Fruit fly (Drosophila melanogaster) whole organism, pupa: ENCODE results near the gene PsGEF.
A peak's percentile ranks its signal among the peaks of the same experiment; 100 is the strongest.

ENCODE experiments used
- CG10348 ChIP-seq: fragments of 200-800 bp; sonication (Bioruptor generic); IDR thresholded peaks from 2 replicates; pipeline ENCODE4 v1.3.6; 2022; ENCODE audit warnings: missing biosample characterization, missing genetic modification characterization
- CG12605 ChIP-seq: fragments of 200-800 bp; sonication (Bioruptor generic); IDR thresholded peaks from 2 replicates; pipeline ENCODE4 v1.3.6; 2022; ENCODE audit warnings: missing biosample characterization, missing genetic modification characterization
- CG13204 ChIP-seq: fragments of 200-800 bp; sonication (Bioruptor generic); optimal IDR thresholded peaks from 2 replicates; lab custom pipeline; 2018; ENCODE audit warnings: missing biosample characterization, mild to moderate bottlenecking, missing genetic modification characterization, moderate library complexity
- CG14655 ChIP-seq: fragments of 200-800 bp; sonication (Bioruptor generic); optimal IDR thresholded peaks from 3 replicates; lab custom pipeline; 2017; ENCODE audit warnings: mild to moderate bottlenecking, missing biosample characterization, missing genetic modification reagents, missing genetic modification characterization
- CG15710 ChIP-seq: fragments of 200-800 bp; sonication (Bioruptor generic); optimal IDR thresholded peaks from 2 replicates; lab custom pipeline; 2018; ENCODE audit warnings: missing biosample characterization, mild to moderate bottlenecking, missing genetic modification characterization, moderate library complexity
- CG17806 ChIP-seq: fragments of 200-800 bp; sonication (Bioruptor generic); optimal IDR thresholded peaks from 2 replicates; lab custom pipeline; 2018; ENCODE audit warnings: missing biosample characterization, mild to moderate bottlenecking, missing genetic modification characterization, moderate library complexity
- CG32121 ChIP-seq: fragments of 200-800 bp; sonication (Bioruptor generic); IDR thresholded peaks from 2 replicates; pipeline ENCODE4 v1.3.6; 2022; ENCODE audit warnings: missing biosample characterization, missing genetic modification characterization
- CG34367 ChIP-seq: fragments of 200-800 bp; sonication (Bioruptor generic); optimal IDR thresholded peaks from 2 replicates; lab custom pipeline; 2018; ENCODE audit warnings: missing biosample characterization, mild to moderate bottlenecking, missing genetic modification characterization
- CG4496 ChIP-seq: fragments of 200-800 bp; sonication (Bioruptor generic); IDR thresholded peaks from 3 replicates; pipeline ENCODE4 v1.3.6; 2022; ENCODE audit warnings: missing biosample characterization, missing genetic modification characterization
- CG8159 ChIP-seq: fragments of 200-800 bp; sonication (Bioruptor generic); optimal IDR thresholded peaks from 3 replicates; lab custom pipeline; 2018; ENCODE audit warnings: missing biosample characterization, mild to moderate bottlenecking, missing genetic modification characterization, moderate library complexity
- CG8301 ChIP-seq: fragments of 200-800 bp; sonication (Bioruptor generic); optimal IDR thresholded peaks from 2 replicates; lab custom pipeline; 2018; ENCODE audit warnings: missing biosample characterization, mild to moderate bottlenecking, missing genetic modification characterization
- CG9948 ChIP-seq: fragments of 200-800 bp; sonication (Bioruptor generic); optimal IDR thresholded peaks from 2 replicates; lab custom pipeline; 2018; ENCODE audit warnings: missing biosample characterization, mild to moderate bottlenecking, missing genetic modification characterization, moderate library complexity
- D1 ChIP-seq: fragments of 200-800 bp; sonication (Bioruptor generic); optimal IDR thresholded peaks from 2 replicates; lab custom pipeline; 2018; ENCODE audit warnings: missing biosample characterization, mild to moderate bottlenecking, missing genetic modification characterization, moderate library complexity
- EcR ChIP-seq: fragments of 200-800 bp; sonication (Bioruptor generic); optimal IDR thresholded peaks from 3 replicates; lab custom pipeline; 2019; ENCODE audit warnings: missing biosample characterization, missing genetic modification characterization, mild to moderate bottlenecking, moderate library complexity, missing genetic modification reagents
- Ets98B ChIP-seq: fragments of 200-800 bp; sonication (Bioruptor generic); IDR thresholded peaks from 2 replicates; pipeline ENCODE4 v1.3.6; 2022; ENCODE audit warnings: missing biosample characterization, missing genetic modification characterization
- Pif1A ChIP-seq: fragments of 200-800 bp; sonication (Bioruptor generic); optimal IDR thresholded peaks from 3 replicates; lab custom pipeline; 2016; ENCODE audit warnings: missing biosample characterization, missing genetic modification characterization
- Pif1B ChIP-seq: fragments of 200-800 bp; sonication (Bioruptor generic); optimal IDR thresholded peaks from 3 replicates; lab custom pipeline; 2016; ENCODE audit warnings: missing biosample characterization, missing genetic modification characterization
- Snoo ChIP-seq: fragments of 200-800 bp; sonication (Bioruptor generic); optimal IDR thresholded peaks from 3 replicates; lab custom pipeline; 2017; ENCODE audit warnings: missing biosample characterization, mild to moderate bottlenecking, missing genetic modification characterization, inconsistent platforms
- fd96Ca ChIP-seq: fragments of 200-800 bp; sonication (Bioruptor generic); IDR thresholded peaks from 3 replicates; pipeline ENCODE4 v1.3.6; 2022; ENCODE audit warnings: missing biosample characterization, missing genetic modification characterization
- gl ChIP-seq: fragments of 200-800 bp; sonication (Bioruptor generic); optimal IDR thresholded peaks from 2 replicates; lab custom pipeline; 2018; ENCODE audit warnings: missing biosample characterization, mild to moderate bottlenecking, missing genetic modification characterization
- rn ChIP-seq: fragments of 200-800 bp; sonication (Bioruptor generic); IDR thresholded peaks from 2 replicates; pipeline ENCODE4 v1.3.6; 2022; ENCODE audit warnings: missing biosample characterization, missing genetic modification characterization

Gene PsGEF

DNA sequence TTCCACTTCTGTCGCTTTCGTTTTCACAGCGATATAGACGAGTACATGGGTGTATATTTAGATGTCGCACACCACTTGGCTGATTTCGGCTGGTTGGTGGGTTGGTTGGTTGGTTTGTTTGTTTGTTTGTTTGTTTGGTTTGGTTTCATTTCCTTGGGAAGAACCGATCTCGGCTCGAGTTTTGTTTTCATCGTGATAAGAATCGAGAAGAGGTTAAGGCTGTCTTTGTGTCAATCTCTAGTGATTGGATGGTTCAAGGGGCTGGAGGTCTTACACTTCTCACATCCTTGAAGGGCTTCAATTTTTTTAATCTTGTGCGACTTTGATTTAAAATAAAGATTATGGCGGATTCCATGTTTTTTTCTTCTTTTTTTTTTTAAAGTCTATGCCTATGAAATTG, 54.7 kb downstream of the PsGEF start:
- TF ChIP-seq CG15710 (tag; lab: Kevin White, UChicago) (no peak), CG34367 (tag; lab: Kevin White, UChicago) (no peak), CG8159 (no peak), CG8301 (tag; lab: Kevin White, UChicago) (no peak), rn (GFP tag; lab: Robert Waterston, UW) (no peak), CG32121 (GFP tag; lab: Robert Waterston, UW) (no peak), D1 (no peak), Snoo (tag; lab: Kevin White, UChicago) (no peak), gl (no peak), fd96Ca (GFP tag; lab: Robert Waterston, UW) (no peak), CG12605 (GFP tag; lab: Robert Waterston, UW) (no peak), CG14655 (GFP tag; lab: Kevin White, UChicago) (no peak), CG9948 (tag; lab: Kevin White, UChicago) (no peak), CG17806 (tag; lab: Kevin White, UChicago) (no peak), CG10348 (GFP tag; lab: Robert Waterston, UW) (no peak), Pif1A (GFP tag; lab: Kevin White, UChicago) (no peak), CG4496 (no peak), Ets98B (GFP tag; lab: Robert Waterston, UW) (no peak), EcR (GFP tag; lab: Kevin White, UChicago) (no peak), CG13204 (GFP tag; lab: Kevin White, UChicago) (no peak)

DNA sequence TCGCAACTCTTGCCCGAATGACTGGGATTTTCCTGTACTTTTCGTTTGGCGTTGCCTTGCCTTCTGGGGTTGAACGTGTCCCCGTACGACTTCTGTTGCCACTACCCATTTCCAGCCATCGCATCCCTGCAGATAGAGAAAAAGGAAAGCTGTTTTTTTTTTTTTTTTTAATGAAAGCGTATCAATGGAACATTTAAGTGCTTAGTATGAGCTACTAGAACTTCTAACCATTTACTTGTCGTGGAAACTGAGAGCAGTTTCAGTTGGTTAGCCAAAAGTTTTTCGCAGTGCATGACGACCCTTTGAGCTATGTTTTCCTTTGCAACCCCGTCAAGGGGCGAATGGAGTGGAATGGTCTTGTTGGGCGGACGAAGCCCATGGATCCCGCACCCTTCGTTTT, 58.2 kb downstream of the PsGEF start:
- TF ChIP-seq CG32121 (GFP tag; lab: Robert Waterston, UW) (no peak), Snoo (tag; lab: Kevin White, UChicago) (peak; percentile 45), CG12605 (GFP tag; lab: Robert Waterston, UW) (no peak), CG34367 (tag; lab: Kevin White, UChicago) (peak; percentile 15), Pif1B (GFP tag; lab: Kevin White, UChicago) (peak; percentile 36), D1 (no peak), CG17806 (tag; lab: Kevin White, UChicago) (peak; percentile 56), CG8301 (tag; lab: Kevin White, UChicago) (no peak), Pif1A (GFP tag; lab: Kevin White, UChicago) (peak; percentile 61), gl (peak; percentile 3), CG14655 (GFP tag; lab: Kevin White, UChicago) (peak; percentile 28), rn (GFP tag; lab: Robert Waterston, UW) (no peak), CG4496 (0 out of 3 replicates have a peak, but pooled peaks have one; percentile 37), fd96Ca (GFP tag; lab: Robert Waterston, UW) (peak; percentile 46; the same call in 1 of the 3 replicates), Ets98B (GFP tag; lab: Robert Waterston, UW) (no peak; the same call in 1 of the 2 replicates), CG13204 (GFP tag; lab: Kevin White, UChicago) (peak; percentile 1), CG9948 (tag; lab: Kevin White, UChicago) (peak; percentile 29), CG15710 (tag; lab: Kevin White, UChicago) (peak; percentile 66), CG8159 (peak; percentile 61), EcR (GFP tag; lab: Kevin White, UChicago) (no peak), CG10348 (GFP tag; lab: Robert Waterston, UW) (no peak)

DNA sequence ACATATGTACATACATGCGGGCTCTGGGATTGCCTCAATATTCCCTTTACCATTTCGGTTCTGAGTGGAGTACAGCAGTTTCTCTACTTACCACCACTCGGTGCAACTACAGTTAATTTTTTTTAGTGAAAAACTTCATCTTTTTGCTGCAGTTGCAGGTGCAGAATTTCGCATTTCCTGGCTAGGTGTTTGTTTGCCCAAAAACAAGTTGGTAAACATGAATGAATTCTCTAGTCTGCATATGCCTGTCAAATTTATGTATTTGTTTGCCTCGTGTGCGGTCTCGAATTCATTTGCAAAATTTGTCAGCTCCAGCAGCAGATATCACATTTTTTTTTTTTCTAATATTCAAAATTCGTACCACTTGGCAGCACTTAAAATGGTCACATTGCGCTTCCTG, 60.6 kb downstream of the PsGEF start, which contains the start of gene CG2854:
Gene CG2854 (plus strand): TSS at position 301 of the 400 bp plus-strand sequence.
- TF ChIP-seq Pif1B (GFP tag; lab: Kevin White, UChicago) (no peak), CG12605 (GFP tag; lab: Robert Waterston, UW) (no peak), CG9948 (tag; lab: Kevin White, UChicago) (no peak), CG32121 (GFP tag; lab: Robert Waterston, UW) (no peak), EcR (GFP tag; lab: Kevin White, UChicago) (no peak), CG10348 (GFP tag; lab: Robert Waterston, UW) (no peak), Snoo (tag; lab: Kevin White, UChicago) (no peak), Pif1A (GFP tag; lab: Kevin White, UChicago) (no peak), D1 (no peak), CG14655 (GFP tag; lab: Kevin White, UChicago) (no peak), CG13204 (GFP tag; lab: Kevin White, UChicago) (no peak), Ets98B (GFP tag; lab: Robert Waterston, UW) (no peak), gl (no peak), CG17806 (tag; lab: Kevin White, UChicago) (no peak), CG15710 (tag; lab: Kevin White, UChicago) (no peak), rn (GFP tag; lab: Robert Waterston, UW) (no peak), CG8159 (no peak), fd96Ca (GFP tag; lab: Robert Waterston, UW) (no peak), CG34367 (tag; lab: Kevin White, UChicago) (no peak)

DNA sequence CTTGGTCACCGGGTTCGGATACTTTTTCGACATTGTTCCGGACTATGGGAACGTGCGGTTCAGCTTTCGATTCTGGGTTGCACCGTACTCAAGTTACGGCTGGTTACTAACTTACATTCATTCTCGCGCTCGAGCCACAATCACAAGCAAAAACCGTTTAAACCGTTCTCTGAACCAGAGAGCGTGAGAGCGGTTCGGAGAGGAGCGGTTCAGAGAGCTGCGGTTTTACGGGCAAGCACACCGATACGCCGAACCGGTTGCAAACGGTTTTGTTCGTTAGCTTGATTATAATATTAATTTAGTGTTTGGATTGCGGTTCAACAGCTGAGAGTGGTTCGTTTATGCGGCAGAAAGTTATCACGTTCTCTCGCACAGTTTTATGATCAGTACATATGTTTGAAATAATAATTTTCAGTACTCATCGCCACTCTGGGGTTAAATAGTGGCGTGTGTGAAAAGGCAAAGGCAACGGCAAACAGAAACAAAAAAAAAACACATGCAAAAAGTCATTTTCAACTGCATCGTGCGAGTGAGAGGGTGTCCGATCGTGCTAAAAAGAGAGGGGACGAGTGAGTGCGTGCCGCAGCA, 61.7 kb downstream of the PsGEF start, which contains the start of gene CG14050:
Gene CG14050 (minus strand): TSS at position 560 of the 588 bp plus-strand sequence.
- TF ChIP-seq D1: no peak
- no peak for TF ChIP-seq Ets98B (GFP tag; lab: Robert Waterston, UW)
- no peak for TF ChIP-seq gl
- no peak for TF ChIP-seq rn (GFP tag; lab: Robert Waterston, UW)
- no peak for TF ChIP-seq CG8159

DNA sequence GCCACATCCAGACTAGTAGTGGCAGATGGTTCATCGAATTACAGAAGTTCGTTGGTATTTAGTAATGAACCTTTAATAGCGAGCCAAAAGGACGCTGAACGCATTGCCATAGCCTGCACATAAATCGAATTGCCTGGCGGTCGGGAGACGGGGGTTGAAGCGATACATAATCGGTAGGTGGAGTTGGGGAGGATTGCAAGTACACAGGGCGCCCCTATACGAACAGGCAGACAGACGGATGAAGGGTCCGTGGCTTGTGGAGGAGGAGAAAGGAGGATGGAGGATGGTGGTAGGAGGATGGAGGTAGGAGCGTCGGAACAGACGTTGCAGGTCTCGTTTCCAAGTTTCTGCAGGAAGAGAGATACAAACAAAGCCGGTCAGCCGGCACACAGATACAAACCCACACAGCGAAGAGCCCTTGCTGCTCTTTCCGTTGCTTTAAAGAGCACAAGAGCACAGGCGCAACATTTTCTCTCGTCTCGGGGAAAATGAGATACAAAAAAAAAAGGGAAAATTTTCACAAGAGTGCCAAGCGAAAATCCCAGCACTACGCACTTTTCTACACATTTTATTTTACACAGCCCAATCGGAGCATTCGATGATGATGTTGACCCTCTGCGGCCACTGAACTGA, 63.7 kb downstream of the PsGEF start:
- TF ChIP-seq CG13204 (GFP tag; lab: Kevin White, UChicago) (peak; percentile 91), fd96Ca (GFP tag; lab: Robert Waterston, UW) (no peak), CG14655 (GFP tag; lab: Kevin White, UChicago) (no peak), CG4496 (0 out of 3 replicates have a peak, but pooled peaks have one; percentile 9), CG32121 (GFP tag; lab: Robert Waterston, UW) (no peak), Ets98B (GFP tag; lab: Robert Waterston, UW) (no peak), rn (GFP tag; lab: Robert Waterston, UW) (no peak), CG15710 (tag; lab: Kevin White, UChicago) (no peak), CG8159 (no peak), Snoo (tag; lab: Kevin White, UChicago) (no peak), CG12605 (GFP tag; lab: Robert Waterston, UW) (no peak), D1 (no peak), Pif1A (GFP tag; lab: Kevin White, UChicago) (no peak), gl (no peak), CG10348 (GFP tag; lab: Robert Waterston, UW) (no peak), CG9948 (tag; lab: Kevin White, UChicago) (no peak), CG8301 (tag; lab: Kevin White, UChicago) (no peak), EcR (GFP tag; lab: Kevin White, UChicago) (peak; percentile 58)
